Worm (Caenorhabditis elegans): ENCODE measurements around the gene K08E3.2.

The K08E3.2 gene

ce11 chrIII:13748312-13748711 lies at the start of gene K08E3.2:
TSS of gene K08E3.2 (minus strand) at chrIII:13748686.
- TF ChIP-seq ref-1 (GFP tag; conservative IDR thresholded peaks at IDR 0.05): no peak
- TF ChIP-seq ztf-23 (GFP tag; IDR thresholded peaks at IDR 0.05): no peak
- TF ChIP-seq cog-1 (tag; optimal IDR thresholded peaks at IDR 0.05): no peak
- no peak for TF ChIP-seq T22C8.4 (GFP tag; IDR thresholded peaks at IDR 0.05)
- TF ChIP-seq tab-1 (GFP tag; IDR thresholded peaks at IDR 0.05): no peak
- TF ChIP-seq flt-1 (GFP tag; IDR thresholded peaks at IDR 0.05): no peak
- TF ChIP-seq med-1 (GFP tag; optimal IDR thresholded peaks at IDR 0.05; ENCODE audit: insufficient read depth): no peak
- TF ChIP-seq klf-2 (GFP tag; conservative IDR thresholded peaks at IDR 0.05): no peak
- no peak for TF ChIP-seq ztf-29 (GFP tag; IDR thresholded peaks at IDR 0.05)

DNA sequence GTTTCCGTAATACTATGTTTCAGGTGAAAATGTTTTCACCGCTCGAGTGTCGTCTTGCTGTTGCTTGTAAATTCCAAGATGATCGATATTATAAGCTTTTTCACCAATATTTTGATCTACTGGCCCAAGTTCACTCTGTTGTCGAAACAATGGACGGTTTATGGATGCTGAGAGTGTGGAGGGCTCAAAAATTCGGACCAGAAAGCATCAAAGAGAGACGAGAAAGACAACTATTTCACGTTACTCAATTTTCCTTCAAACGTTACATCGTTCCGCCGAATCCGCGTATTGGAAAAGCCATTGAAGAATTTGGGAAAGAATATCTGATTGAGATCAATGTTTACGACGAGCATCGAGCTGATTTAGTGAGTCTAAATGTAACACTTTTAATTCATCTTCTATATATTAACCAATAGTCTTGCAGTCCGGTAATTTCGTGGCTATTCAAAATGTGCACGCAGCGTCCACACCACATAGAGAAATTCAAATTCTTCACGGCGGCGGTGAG lies 31.8 kb upstream of the K08E3.2 start, which contains the start of gene pot-3:
TSS of gene pot-3 (plus strand) at position 17 of the 508 bp plus-strand sequence.
- TF ChIP-seq flt-1 (GFP tag; IDR thresholded peaks at IDR 0.05) (no peak), med-1 (GFP tag; optimal IDR thresholded peaks at IDR 0.05; ENCODE audit: insufficient read depth) (no peak), klf-2 (GFP tag; conservative IDR thresholded peaks at IDR 0.05) (no peak), tab-1 (GFP tag; IDR thresholded peaks at IDR 0.05) (no peak), T22C8.4 (GFP tag; IDR thresholded peaks at IDR 0.05) (no peak), ztf-23 (GFP tag; IDR thresholded peaks at IDR 0.05) (no peak)

- TF ChIP-seq tab-1 (GFP tag; IDR thresholded peaks at IDR 0.05): no peak
- TF ChIP-seq cog-1 (tag; optimal IDR thresholded peaks at IDR 0.05): no peak
- TF ChIP-seq flt-1 (GFP tag; IDR thresholded peaks at IDR 0.05): no peak
- no peak for TF ChIP-seq ztf-29 (GFP tag; IDR thresholded peaks at IDR 0.05)
- no peak for TF ChIP-seq klf-2 (GFP tag; conservative IDR thresholded peaks at IDR 0.05)
- no peak for TF ChIP-seq T22C8.4 (GFP tag; IDR thresholded peaks at IDR 0.05)
- TF ChIP-seq ztf-23 (GFP tag; IDR thresholded peaks at IDR 0.05): no peak
- TF ChIP-seq ref-1 (GFP tag; conservative IDR thresholded peaks at IDR 0.05): no peak
- no peak for TF ChIP-seq med-1 (GFP tag; optimal IDR thresholded peaks at IDR 0.05; ENCODE audit: insufficient read depth)
Observed at ce11 chrIII:13779360-13780093, 31.0 kb upstream of the K08E3.2 start.

- TF ChIP-seq T22C8.4 (GFP tag; IDR thresholded peaks at IDR 0.05): no peak
- TF ChIP-seq ztf-29 (GFP tag; IDR thresholded peaks at IDR 0.05): no peak
- TF ChIP-seq cog-1 (tag; optimal IDR thresholded peaks at IDR 0.05): no peak
- no peak for TF ChIP-seq klf-2 (GFP tag; conservative IDR thresholded peaks at IDR 0.05)
- no peak for TF ChIP-seq ref-1 (GFP tag; conservative IDR thresholded peaks at IDR 0.05)
- TF ChIP-seq flt-1 (GFP tag; IDR thresholded peaks at IDR 0.05): no peak
- no peak for TF ChIP-seq med-1 (GFP tag; optimal IDR thresholded peaks at IDR 0.05; ENCODE audit: insufficient read depth)
- TF ChIP-seq ztf-23 (GFP tag; IDR thresholded peaks at IDR 0.05): no peak
- no peak for TF ChIP-seq tab-1 (GFP tag; IDR thresholded peaks at IDR 0.05)
Observed at ce11 chrIII:13778816-13779215, 30.3 kb upstream of the K08E3.2 start.

- TF ChIP-seq cog-1 (tag; optimal IDR thresholded peaks at IDR 0.05): no peak
- no peak for TF ChIP-seq T22C8.4 (GFP tag; IDR thresholded peaks at IDR 0.05)
- no peak for TF ChIP-seq tab-1 (GFP tag; IDR thresholded peaks at IDR 0.05)
- TF ChIP-seq ztf-29 (GFP tag; IDR thresholded peaks at IDR 0.05): no peak
- no peak for TF ChIP-seq klf-2 (GFP tag; conservative IDR thresholded peaks at IDR 0.05)
- no peak for TF ChIP-seq ztf-23 (GFP tag; IDR thresholded peaks at IDR 0.05)
- no peak for TF ChIP-seq flt-1 (GFP tag; IDR thresholded peaks at IDR 0.05)
- no peak for TF ChIP-seq med-1 (GFP tag; optimal IDR thresholded peaks at IDR 0.05; ENCODE audit: insufficient read depth)
Observed at ce11 chrIII:13772876-13773275, 24.4 kb upstream of the K08E3.2 start, which contains the start of gene mdt-29. TSS of gene mdt-29 (plus strand) at chrIII:13773176.

DNA sequence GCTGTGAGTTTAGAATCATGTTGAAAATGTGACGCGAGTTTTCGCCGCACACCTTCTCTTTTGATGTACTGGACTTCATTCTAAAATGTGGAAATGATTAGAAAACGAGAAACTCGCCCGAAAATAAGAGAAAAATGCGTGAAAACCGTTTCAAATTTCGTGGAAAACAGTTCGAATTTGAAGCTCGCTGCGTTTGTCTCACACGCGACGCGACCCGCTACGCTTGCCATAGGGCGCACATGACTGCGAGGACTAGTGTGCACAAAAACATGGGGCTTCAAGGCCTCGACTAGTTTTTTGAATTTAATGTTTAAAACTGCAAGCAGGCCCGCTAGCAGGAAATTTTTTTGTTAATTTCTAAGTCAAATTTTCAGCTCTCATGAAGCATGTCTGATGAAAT lies 22.7 kb upstream of the K08E3.2 start, which contains the start of the genes cyk-4 and pdr-1:
TSS of gene cyk-4 (minus strand) at position 80 of the 400 bp plus-strand sequence.
TSS of gene pdr-1 (plus strand) at position 369 of the 400 bp plus-strand sequence.
- TF ChIP-seq T22C8.4 (GFP tag; IDR thresholded peaks at IDR 0.05) (no peak), ztf-23 (GFP tag; IDR thresholded peaks at IDR 0.05) (peak; percentile 65; the same call in 1 of the 2 replicates), klf-2 (GFP tag; conservative IDR thresholded peaks at IDR 0.05) (no peak), flt-1 (GFP tag; IDR thresholded peaks at IDR 0.05) (0 out of 2 replicates have a peak, but pooled peaks have one; percentile 64), ztf-29 (GFP tag; IDR thresholded peaks at IDR 0.05) (peak; percentile 63; the same call in 1 of the 2 replicates)

- TF ChIP-seq ztf-29 (GFP tag; IDR thresholded peaks at IDR 0.05) (no peak), flt-1 (GFP tag; IDR thresholded peaks at IDR 0.05) (no peak), T22C8.4 (GFP tag; IDR thresholded peaks at IDR 0.05) (no peak), ref-1 (GFP tag; conservative IDR thresholded peaks at IDR 0.05) (no peak), med-1 (GFP tag; optimal IDR thresholded peaks at IDR 0.05; ENCODE audit: insufficient read depth) (no peak), tab-1 (GFP tag; IDR thresholded peaks at IDR 0.05) (no peak)
Observed at ce11 chrIII:13770017-13770416, 21.5 kb upstream of the K08E3.2 start.

DNA sequence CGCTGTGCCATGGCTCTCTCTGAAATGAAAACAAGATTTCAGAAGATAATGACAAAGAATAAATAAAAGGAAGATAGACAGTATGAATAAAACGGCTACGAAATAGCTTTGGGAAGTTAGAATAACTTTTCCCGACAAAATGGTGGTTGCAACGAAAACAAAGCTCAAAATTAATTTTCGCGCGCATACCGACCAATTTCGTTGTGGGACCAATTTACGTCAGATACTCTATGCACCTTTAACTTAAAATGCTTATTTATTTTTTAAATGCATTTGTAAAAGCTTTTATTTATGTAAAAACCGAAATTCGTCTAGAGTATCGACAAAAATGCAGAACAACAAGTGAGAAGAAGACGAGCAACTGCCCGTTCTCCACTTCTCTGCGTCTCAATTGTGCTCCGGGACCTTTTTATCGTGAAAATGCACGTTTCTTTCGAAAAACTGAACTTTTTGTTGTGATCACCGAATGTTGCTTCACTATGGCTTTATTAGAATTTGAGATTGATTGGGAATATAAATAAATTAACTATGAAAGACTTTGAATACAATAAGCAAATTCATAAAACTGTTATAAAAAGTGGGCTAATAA lies 19.7 kb upstream of the K08E3.2 start, which contains the start of gene rml-1:
TSS of gene rml-1 (minus strand) at position 19 of the 589 bp plus-strand sequence.
- TF ChIP-seq ref-1 (GFP tag; conservative IDR thresholded peaks at IDR 0.05): no peak
- no peak for TF ChIP-seq ztf-29 (GFP tag; IDR thresholded peaks at IDR 0.05)
- TF ChIP-seq ztf-23 (GFP tag; IDR thresholded peaks at IDR 0.05): no peak
- no peak for TF ChIP-seq klf-2 (GFP tag; conservative IDR thresholded peaks at IDR 0.05)
- no peak for TF ChIP-seq med-1 (GFP tag; optimal IDR thresholded peaks at IDR 0.05; ENCODE audit: insufficient read depth)
- no peak for TF ChIP-seq tab-1 (GFP tag; IDR thresholded peaks at IDR 0.05)
- no peak for TF ChIP-seq T22C8.4 (GFP tag; IDR thresholded peaks at IDR 0.05)
- no peak for TF ChIP-seq flt-1 (GFP tag; IDR thresholded peaks at IDR 0.05)
- no peak for TF ChIP-seq cog-1 (tag; optimal IDR thresholded peaks at IDR 0.05)

- TF ChIP-seq tab-1 (GFP tag; IDR thresholded peaks at IDR 0.05) (no peak), T22C8.4 (GFP tag; IDR thresholded peaks at IDR 0.05) (no peak), klf-2 (GFP tag; conservative IDR thresholded peaks at IDR 0.05) (no peak), cog-1 (tag; optimal IDR thresholded peaks at IDR 0.05) (no peak), flt-1 (GFP tag; IDR thresholded peaks at IDR 0.05) (no peak), med-1 (GFP tag; optimal IDR thresholded peaks at IDR 0.05; ENCODE audit: insufficient read depth) (no peak), ztf-29 (GFP tag; IDR thresholded peaks at IDR 0.05) (no peak), ref-1 (GFP tag; conservative IDR thresholded peaks at IDR 0.05) (no peak), ztf-23 (GFP tag; IDR thresholded peaks at IDR 0.05) (no peak)
Observed at ce11 chrIII:13766704-13767323, 18.3 kb upstream of the K08E3.2 start.

All from whole organism, midembryonic.